Worm (Caenorhabditis elegans) whole organism, mixed stage, embryonic: Measurements from ENCODE around the gene sas-1.

Experiments
- elt-3 ChIP-seq: fragments of 150-350 bp; optimal IDR thresholded peaks from 2 replicates; lab custom pipeline; 2014; ENCODE audit warnings: missing biosample characterization, missing genetic modification characterization
- flh-1 ChIP-seq: fragments of 200-800 bp; sonication (Bioruptor generic); optimal IDR thresholded peaks from 2 replicates; lab custom pipeline; 2018; ENCODE audit warnings: mild to moderate bottlenecking, missing genetic modification characterization, moderate library complexity, missing compliant biosample characterization
- mls-2 ChIP-seq: sonication (generic microtip); optimal IDR thresholded peaks from 2 replicates; lab custom pipeline; 2016; ENCODE audit warnings: mild to moderate bottlenecking, missing genetic modification characterization, moderate library complexity, missing compliant biosample characterization
- pha-4 ChIP-seq: fragments of 150-350 bp; optimal IDR thresholded peaks from 2 replicates; lab custom pipeline; 2018; ENCODE audit warnings: missing biosample characterization, missing genetic modification reagents, missing genetic modification characterization
- unc-39 ChIP-seq: fragments of 150-350 bp; optimal IDR thresholded peaks from 2 replicates; lab custom pipeline; 2014; ENCODE audit warnings: missing biosample characterization, missing genetic modification characterization

DNA sequence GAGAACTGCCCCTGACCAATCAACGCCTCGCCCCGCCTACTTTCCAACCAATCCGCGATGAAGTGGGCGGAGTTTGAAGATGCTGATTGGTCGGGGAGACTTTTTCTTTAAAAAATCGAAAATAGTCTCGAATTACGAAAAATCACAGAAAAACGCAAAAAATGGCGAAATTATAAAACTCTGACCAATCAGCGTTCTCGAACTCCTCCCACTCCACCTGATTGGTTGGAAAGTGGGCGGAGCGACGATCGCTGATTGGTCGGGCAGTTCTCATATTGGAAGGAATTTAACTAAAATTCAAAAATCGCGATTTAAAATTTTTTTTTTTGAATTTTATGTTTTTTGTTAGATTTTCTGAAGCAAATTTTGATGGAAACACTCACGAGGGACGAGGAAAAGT lies 3.9 kb downstream of the sas-1 start:
- TF ChIP-seq unc-39 (tag; lab: Kevin White, UChicago) (no peak), elt-3 (tag; lab: Kevin White, UChicago) (no peak), flh-1 (no peak), pha-4 (tag; lab: Kevin White, UChicago) (no peak), mls-2 (no peak)
